Worm (Caenorhabditis elegans): Measurements from ENCODE around the gene aagr-3.

The aagr-3 gene

ce11 chrV:9758437-9758836 lies 29.1 kb upstream of the aagr-3 start:
- TF ChIP-seq lin-1 (GFP tag; IDR thresholded peaks at IDR 0.05) (no peak), skn-1 (tag; optimal IDR thresholded peaks at IDR 0.05) (no peak), R02D3.7 (tag; optimal IDR thresholded peaks at IDR 0.05) (no peak), T20F7.1 (GFP tag; optimal IDR thresholded peaks at IDR 0.05) (no peak), nhr-111 (GFP tag; optimal IDR thresholded peaks at IDR 0.05) (no peak), lin-13 (GFP tag; optimal IDR thresholded peaks at IDR 0.05) (no peak), ama-1 (optimal IDR thresholded peaks at IDR 0.05) (no peak), hlh-30 (tag; optimal IDR thresholded peaks at IDR 0.05; ENCODE audit: insufficient read depth) (no peak), pqm-1 (tag; optimal IDR thresholded peaks at IDR 0.05) (no peak), T26A8.4 (GFP tag; IDR thresholded peaks at IDR 0.05) (no peak)

ce11 chrV:9757884-9758283 lies 28.6 kb upstream of the aagr-3 start, which contains the start of gene F58E6.11:
Gene F58E6.11 (minus strand): TSS chrV:9757984.
- no peak for TF ChIP-seq ztf-11 (tag; optimal IDR thresholded peaks at IDR 0.05)
- TF ChIP-seq snpc-4 (tag; optimal IDR thresholded peaks at IDR 0.05): no peak
- no peak for TF ChIP-seq dpl-1 (GFP tag; optimal IDR thresholded peaks at IDR 0.05)
- no peak for TF ChIP-seq zag-1 (tag; optimal IDR thresholded peaks at IDR 0.05)
- TF ChIP-seq jun-1 (tag; optimal IDR thresholded peaks at IDR 0.05): no peak
- no peak for TF ChIP-seq hmg-1.1 (GFP tag; IDR thresholded peaks at IDR 0.05)
- TF ChIP-seq ama-1 (optimal IDR thresholded peaks at IDR 0.05): no peak
- no peak for TF ChIP-seq F37D6.2 (tag; optimal IDR thresholded peaks at IDR 0.05)
- no peak for TF ChIP-seq snpc-1.2 (GFP tag; IDR thresholded peaks at IDR 0.05)

- TF ChIP-seq ztf-7 (tag; optimal IDR thresholded peaks at IDR 0.05) (peak; percentile 92), php-3 (GFP tag; IDR thresholded peaks at IDR 0.05) (peak; percentile 66), hlh-11 (tag; optimal IDR thresholded peaks at IDR 0.05) (no peak), D1046.2 (GFP tag; IDR thresholded peaks at IDR 0.05) (no peak), pqm-1 (tag; optimal IDR thresholded peaks at IDR 0.05) (peak; percentile 31), snpc-4 (tag; optimal IDR thresholded peaks at IDR 0.05) (no peak)
These were observed 26.9 kb upstream of the aagr-3 start, which contains the start of gene hrg-3 for ce11 chrV:9756242-9756641. Gene hrg-3 (plus strand): TSS chrV:9756468.

DNA sequence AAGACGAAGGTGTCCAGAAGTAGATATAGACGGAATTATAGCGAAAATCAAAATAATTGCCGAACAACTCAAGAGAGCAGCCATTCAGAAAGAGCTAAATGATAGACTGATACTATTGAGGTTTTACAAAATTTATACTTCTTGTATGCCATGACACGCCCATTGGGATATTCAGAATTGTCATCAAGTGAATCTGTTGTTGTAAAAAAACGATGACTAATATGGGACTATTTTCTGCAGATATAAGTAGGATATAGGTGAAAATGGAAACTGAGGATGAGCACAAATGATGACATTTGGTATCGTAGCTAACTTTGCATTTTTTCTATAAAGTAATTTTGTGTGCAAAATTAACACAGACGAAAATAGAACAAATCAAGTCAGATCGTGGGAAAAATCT lies 26.4 kb upstream of the aagr-3 start, which contains the start of gene F58E6.8:
F58E6.8 (minus strand) TSS at position 101 of the 400 bp plus-strand sequence.
- TF ChIP-seq lin-39 (tag; optimal IDR thresholded peaks at IDR 0.05) (no peak), sdz-12 (GFP tag; optimal IDR thresholded peaks at IDR 0.05) (no peak), mdl-1 (tag; optimal IDR thresholded peaks at IDR 0.05) (no peak), fos-1 (tag; optimal IDR thresholded peaks at IDR 0.05) (no peak), mes-2 (tag; optimal IDR thresholded peaks at IDR 0.05; ENCODE audit: poor library complexity, severe bottlenecking) (no peak)

- TF ChIP-seq fos-1 (tag; optimal IDR thresholded peaks at IDR 0.05) (no peak), ctbp-1 (GFP tag; IDR thresholded peaks at IDR 0.05) (no peak), mdl-1 (tag; optimal IDR thresholded peaks at IDR 0.05) (no peak), nhr-76 (tag; optimal IDR thresholded peaks at IDR 0.05) (no peak), hif-1 (tag; optimal IDR thresholded peaks at IDR 0.05) (no peak), saeg-2 (GFP tag; IDR thresholded peaks at IDR 0.05) (no peak)
These were observed 25.1 kb upstream of the aagr-3 start, which contains the start of gene F58E6.5 for ce11 chrV:9754459-9754858. Gene F58E6.5 (minus strand): TSS chrV:9754559.

ce11 chrV:9753554-9753953 lies 24.2 kb upstream of the aagr-3 start:
- TF ChIP-seq fkh-10 (GFP tag; optimal IDR thresholded peaks at IDR 0.05): no peak
- 0 out of 2 replicates have a peak, but pooled peaks have one; percentile 53 for TF ChIP-seq dmd-8 (GFP tag; IDR thresholded peaks at IDR 0.05)
